Worm (Caenorhabditis elegans): ENCODE data around the gene C04E7.1.
A peak's percentile ranks its signal among the peaks of the same experiment; 100 is the strongest.

The C04E7.1 gene

ce11 chrX:312908-313307, 45.0 kb upstream of the C04E7.1 start, which contains the start of gene M02E1.4:
Gene M02E1.4, plus strand, starts transcription at chrX:313274.
- TF ChIP-seq snpc-1.3 (tag; optimal IDR thresholded peaks at IDR 0.05; ENCODE audit: insufficient read depth), result no peak
- peak; percentile 10 for TF ChIP-seq pha-4 (tag; optimal IDR thresholded peaks at IDR 0.05)
- peak; percentile 17 for TF ChIP-seq nhr-80 (tag; optimal IDR thresholded peaks at IDR 0.05)
- no peak for TF ChIP-seq B0261.1 (tag; optimal IDR thresholded peaks at IDR 0.05)
- no peak for TF ChIP-seq ztf-28 (GFP tag; IDR thresholded peaks at IDR 0.05)

ce11 chrX:322223-322622, 35.7 kb upstream of the C04E7.1 start, which contains the start of gene M02E1.3:
Gene M02E1.3, plus strand, starts transcription at chrX:322523.
- TF ChIP-seq attf-3 (GFP tag; conservative IDR thresholded peaks at IDR 0.05), result peak; percentile 82

- TF ChIP-seq rpc-1 (optimal IDR thresholded peaks at IDR 0.05), result no peak
- TF ChIP-seq rpc-1 (tag; optimal IDR thresholded peaks at IDR 0.05), result no peak
- TF ChIP-seq ztf-22 (GFP tag; optimal IDR thresholded peaks at IDR 0.05), result no peak
- no peak for TF ChIP-seq lin-26 (GFP tag; IDR thresholded peaks at IDR 0.05)
- peak; percentile 31; the same call in 1 of the 2 replicates for TF ChIP-seq mcd-1 (GFP tag; IDR thresholded peaks at IDR 0.05)
- no peak for TF ChIP-seq akir-1 (GFP tag; optimal IDR thresholded peaks at IDR 0.05)
- TF ChIP-seq die-1 (tag; optimal IDR thresholded peaks at IDR 0.05), result no peak
- TF ChIP-seq K12H6.12 (tag; optimal IDR thresholded peaks at IDR 0.05), result peak; percentile 66
- no peak for TF ChIP-seq ama-1 (optimal IDR thresholded peaks at IDR 0.05)
- TF ChIP-seq ama-1 (GFP tag; optimal IDR thresholded peaks at IDR 0.05), result no peak
- peak in 1 of 3 experiments; percentile 48 for TF ChIP-seq lin-35 (GFP tag; optimal IDR thresholded peaks at IDR 0.05)
- TF ChIP-seq hmg-20 (GFP tag; IDR thresholded peaks at IDR 0.05), result 0 out of 2 replicates have a peak, but pooled peaks have one; percentile 8
- no peak for TF ChIP-seq bed-2 (GFP tag; IDR thresholded peaks at IDR 0.05)
- no peak for TF ChIP-seq C06A6.2 (GFP tag; conservative IDR thresholded peaks at IDR 0.05)
- TF ChIP-seq ets-4 (GFP tag; optimal IDR thresholded peaks at IDR 0.05), result no peak
- TF ChIP-seq nfyb-1 (GFP tag; IDR thresholded peaks at IDR 0.05), result no peak
- TF ChIP-seq zfh-2 (GFP tag; conservative IDR thresholded peaks at IDR 0.05), result peak; percentile 79
- peak; percentile 4 for TF ChIP-seq F23B12.7 (tag; optimal IDR thresholded peaks at IDR 0.05; ENCODE audit: insufficient read depth)
- peak; percentile 44; the same call in 1 of the 2 replicates for TF ChIP-seq hsf-1 (GFP tag; IDR thresholded peaks at IDR 0.05)
- 0 out of 2 replicates have a peak, but pooled peaks have one; percentile 27 for TF ChIP-seq dox-1 (GFP tag; IDR thresholded peaks at IDR 0.05)
- 0 out of 2 replicates have a peak, but pooled peaks have one; percentile 13 for TF ChIP-seq cebp-2 (GFP tag; IDR thresholded peaks at IDR 0.05)
- no peak for TF ChIP-seq cebp-1 (GFP tag; IDR thresholded peaks at IDR 0.05)
- peak; percentile 66 for TF ChIP-seq cebp-1 (tag; optimal IDR thresholded peaks at IDR 0.05)
- 0 out of 2 replicates have a peak, but pooled peaks have one; percentile 51 for TF ChIP-seq K11D2.4 (GFP tag; IDR thresholded peaks at IDR 0.05)
- peak; percentile 69 for TF ChIP-seq hmg-1.2 (GFP tag; IDR thresholded peaks at IDR 0.05)
- peak; percentile 54 for TF ChIP-seq ceh-27 (GFP tag; optimal IDR thresholded peaks at IDR 0.05)
- no peak for TF ChIP-seq C17E4.6 (GFP tag; IDR thresholded peaks at IDR 0.05)
- no peak for TF ChIP-seq snpc-4 (GFP tag; optimal IDR thresholded peaks at IDR 0.05)
- TF ChIP-seq snpc-4 (tag; optimal IDR thresholded peaks at IDR 0.05), result peak in 1 of 4 experiments; percentile 4
- no peak for TF ChIP-seq aptf-2 (GFP tag; conservative IDR thresholded peaks at IDR 0.05)
- no peak for TF ChIP-seq ekl-4 (GFP tag; IDR thresholded peaks at IDR 0.05)
- TF ChIP-seq madf-3 (GFP tag; IDR thresholded peaks at IDR 0.05), result no peak
- TF ChIP-seq hrde-1 (tag; optimal IDR thresholded peaks at IDR 0.05; ENCODE audit: borderline replicate concordance), result no peak
- TF ChIP-seq attf-5 (GFP tag; optimal IDR thresholded peaks at IDR 0.05), result peak; percentile 63
- TF ChIP-seq xnd-1 (tag; optimal IDR thresholded peaks at IDR 0.05), result no peak
- peak; percentile 45 for TF ChIP-seq nhr-80 (tag; optimal IDR thresholded peaks at IDR 0.05)
- TF ChIP-seq let-526 (GFP tag; IDR thresholded peaks at IDR 0.05), result no peak
- TF ChIP-seq Y56A3A.18 (GFP tag; IDR thresholded peaks at IDR 0.05), result no peak
- TF ChIP-seq lin-40 (tag; optimal IDR thresholded peaks at IDR 0.05), result peak; percentile 41
- no peak for TF ChIP-seq mes-4 (tag; optimal IDR thresholded peaks at IDR 0.05)
- TF ChIP-seq attf-3 (GFP tag; conservative IDR thresholded peaks at IDR 0.05), result peak; percentile 25; the same call in 1 of the 2 replicates
These were observed 33.9 kb upstream of the C04E7.1 start for ce11 chrX:324021-324420.

Data from whole organism, young adult.